Worm (Caenorhabditis elegans) whole organism, mixed stage, embryonic: ENCODE data around the gene ifet-1.

Experiments used
- M03D4.4 ChIP-seq: sonication (generic microtip); optimal IDR thresholded peaks from 2 replicates; lab custom pipeline; 2017; ENCODE audit warnings: mild to moderate bottlenecking, missing genetic modification characterization, missing compliant biosample characterization
- bed-3 ChIP-seq: fragments of 200-800 bp; sonication (Bioruptor generic); optimal IDR thresholded peaks from 3 replicates; lab custom pipeline; 2018; ENCODE audit warnings: mild to moderate bottlenecking, missing genetic modification characterization, moderate library complexity, missing compliant biosample characterization
- blmp-1 ChIP-seq: fragments of 150-350 bp; optimal IDR thresholded peaks from 2 replicates; lab custom pipeline; 2014; ENCODE audit warnings: missing biosample characterization, missing genetic modification characterization
- ceh-39 ChIP-seq: fragments of 150-350 bp; optimal IDR thresholded peaks from 2 replicates; lab custom pipeline; 2014; ENCODE audit warnings: missing biosample characterization, missing genetic modification characterization
- ceh-43 ChIP-seq: fragments of 200-800 bp; sonication (Bioruptor generic); optimal IDR thresholded peaks from 2 replicates; lab custom pipeline; 2018; ENCODE audit warnings: mild to moderate bottlenecking, missing genetic modification characterization, moderate library complexity, missing compliant biosample characterization
- ces-1 ChIP-seq: fragments of 150-350 bp; optimal IDR thresholded peaks from 2 replicates; lab custom pipeline; 2014; ENCODE audit warnings: missing biosample characterization, missing genetic modification reagents, missing genetic modification characterization
- cnd-1 ChIP-seq: fragments of 200-800 bp; sonication (Bioruptor generic); optimal IDR thresholded peaks from 2 replicates; lab custom pipeline; 2018; ENCODE audit warnings: mild to moderate bottlenecking, missing genetic modification characterization, missing compliant biosample characterization
- drap-1 ChIP-seq: fragments of 200-800 bp; sonication (Bioruptor generic); optimal IDR thresholded peaks from 3 replicates; lab custom pipeline; 2018; ENCODE audit warnings: mild to moderate bottlenecking, missing genetic modification characterization, missing compliant biosample characterization
- elt-1 ChIP-seq: sonication (generic microtip); optimal IDR thresholded peaks from 2 replicates; lab custom pipeline; 2017; ENCODE audit warnings: missing genetic modification characterization, mild to moderate bottlenecking, missing compliant biosample characterization, antibody characterized with exemption, moderate library complexity, borderline replicate concordance; ENCODE audit not compliant: insufficient read depth
- elt-3 ChIP-seq: fragments of 150-350 bp; optimal IDR thresholded peaks from 2 replicates; lab custom pipeline; 2014; ENCODE audit warnings: missing biosample characterization, missing genetic modification characterization
- ham-2 ChIP-seq: fragments of 200-800 bp; sonication (Bioruptor generic); optimal IDR thresholded peaks from 2 replicates; lab custom pipeline; 2018; ENCODE audit warnings: mild to moderate bottlenecking, missing genetic modification characterization, missing compliant biosample characterization
- hlh-1 ChIP-seq: fragments of 150-350 bp; optimal IDR thresholded peaks from 2 replicates; lab custom pipeline; 2014; ENCODE audit warnings: missing biosample characterization, missing genetic modification reagents, missing genetic modification characterization
- lin-13 ChIP-seq: fragments of 150-350 bp; optimal IDR thresholded peaks from 2 replicates; lab custom pipeline; 2014; ENCODE audit warnings: missing biosample characterization, missing genetic modification characterization
- lin-32 ChIP-seq: fragments of 200-800 bp; sonication (Bioruptor generic); optimal IDR thresholded peaks from 2 replicates; lab custom pipeline; 2018; ENCODE audit warnings: mild to moderate bottlenecking, missing genetic modification characterization, missing compliant biosample characterization
- lsy-2 ChIP-seq: fragments of 150-350 bp; optimal IDR thresholded peaks from 2 replicates; lab custom pipeline; 2014; ENCODE audit warnings: missing biosample characterization, missing genetic modification characterization
- mab-5 ChIP-seq: fragments of 150-350 bp; optimal IDR thresholded peaks from 2 replicates; lab custom pipeline; 2014; ENCODE audit warnings: missing biosample characterization, missing genetic modification characterization
- mep-1 ChIP-seq: fragments of 150-350 bp; optimal IDR thresholded peaks from 2 replicates; lab custom pipeline; 2017; ENCODE audit warnings: missing biosample characterization, missing genetic modification reagents, missing genetic modification characterization, inconsistent platforms
- mls-2 ChIP-seq: sonication (generic microtip); optimal IDR thresholded peaks from 2 replicates; lab custom pipeline; 2016; ENCODE audit warnings: mild to moderate bottlenecking, missing genetic modification characterization, moderate library complexity, missing compliant biosample characterization
- nhr-2 ChIP-seq: fragments of 150-350 bp; optimal IDR thresholded peaks from 2 replicates; lab custom pipeline; 2014; ENCODE audit warnings: missing biosample characterization, missing genetic modification characterization
- nhr-237 ChIP-seq: fragments of 150-350 bp; optimal IDR thresholded peaks from 2 replicates; lab custom pipeline; 2014; ENCODE audit warnings: missing biosample characterization, missing genetic modification characterization
- nhr-28 ChIP-seq: fragments of 150-350 bp; optimal IDR thresholded peaks from 2 replicates; lab custom pipeline; 2014; ENCODE audit warnings: missing biosample characterization, missing genetic modification characterization
- nhr-76 ChIP-seq: sonication (generic microtip); optimal IDR thresholded peaks from 2 replicates; lab custom pipeline; 2017; ENCODE audit warnings: missing biosample characterization, missing genetic modification characterization
- pha-4 ChIP-seq: fragments of 150-350 bp; optimal IDR thresholded peaks from 2 replicates; lab custom pipeline; 2018; ENCODE audit warnings: missing biosample characterization, missing genetic modification reagents, missing genetic modification characterization
- snpc-4 ChIP-seq: fragments of 150-350 bp; optimal IDR thresholded peaks from 2 replicates; lab custom pipeline; 2014; ENCODE audit warnings: missing biosample characterization, missing genetic modification characterization
- tbx-8 ChIP-seq: fragments of 200-800 bp; sonication (Bioruptor generic); optimal IDR thresholded peaks from 2 replicates; lab custom pipeline; 2018; ENCODE audit warnings: mild to moderate bottlenecking, missing genetic modification characterization, moderate library complexity, missing compliant biosample characterization
- unc-120 ChIP-seq: sonication (generic microtip); optimal IDR thresholded peaks from 2 replicates; lab custom pipeline; 2017; ENCODE audit warnings: missing genetic modification characterization, missing compliant biosample characterization; ENCODE audit not compliant: poor library complexity, severe bottlenecking
- unc-39 ChIP-seq: fragments of 150-350 bp; optimal IDR thresholded peaks from 2 replicates; lab custom pipeline; 2014; ENCODE audit warnings: missing biosample characterization, missing genetic modification characterization
- zip-8 ChIP-seq: fragments of 150-350 bp; optimal IDR thresholded peaks from 2 replicates; lab custom pipeline; 2014; ENCODE audit warnings: missing biosample characterization, missing genetic modification characterization
- ztf-11 ChIP-seq: fragments of 150-350 bp; optimal IDR thresholded peaks from 2 replicates; lab custom pipeline; 2014; ENCODE audit warnings: missing biosample characterization, missing genetic modification characterization

ifet-1 gene

ce11 chrIII:4468812-4469211, 6.1 kb downstream of the ifet-1 start, which contains the start of gene mstr-2:
Gene mstr-2 (plus strand): TSS chrIII:4469112.
- TF ChIP-seq nhr-2 (tag; lab: Kevin White, UChicago) (peak; percentile 25), ham-2 (GFP tag; lab: Kevin White, UChicago) (no peak)

DNA sequence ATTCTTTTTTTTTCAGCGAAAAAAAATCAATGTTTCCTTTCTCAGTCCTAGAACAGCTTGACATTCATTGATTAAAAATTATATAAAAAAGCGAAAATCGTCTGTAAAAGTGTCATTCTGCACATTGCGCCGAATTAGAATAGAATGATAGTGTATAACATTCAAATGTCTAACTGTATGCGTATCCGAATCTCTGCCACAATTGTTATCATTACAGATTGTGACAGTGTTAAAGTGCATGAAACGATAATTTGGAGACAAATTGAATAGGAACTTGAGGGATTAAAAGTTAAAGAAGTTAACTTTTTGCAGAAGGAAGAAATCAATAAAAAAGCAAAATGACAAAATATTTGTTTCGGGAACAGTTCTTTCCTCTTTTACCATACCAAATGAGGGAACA, 6.6 kb downstream of the ifet-1 start:
- TF ChIP-seq elt-3 (tag; lab: Kevin White, UChicago), result no peak
- no peak for TF ChIP-seq mab-5 (tag; lab: Kevin White, UChicago)

ce11 chrIII:4467277-4467676, 7.7 kb downstream of the ifet-1 start, which contains the start of gene ndg-4:
Gene ndg-4 (minus strand): TSS chrIII:4467377.
- no peak for TF ChIP-seq elt-3 (tag; lab: Kevin White, UChicago)
- TF ChIP-seq ceh-43 (GFP tag; lab: Kevin White, UChicago), result no peak
- TF ChIP-seq pha-4, result no peak
- no peak for TF ChIP-seq unc-120 (tag; lab: Kevin White, UChicago)
- TF ChIP-seq elt-1 (tag; lab: Kevin White, UChicago), result no peak
- no peak for TF ChIP-seq cnd-1 (tag; lab: Kevin White, UChicago)
- TF ChIP-seq M03D4.4 (tag; lab: Kevin White, UChicago), result no peak
- no peak for TF ChIP-seq nhr-237 (tag; lab: Kevin White, UChicago)
- no peak for TF ChIP-seq bed-3 (GFP tag; lab: Kevin White, UChicago)
- no peak for TF ChIP-seq nhr-76
- no peak for TF ChIP-seq nhr-28 (tag; lab: Kevin White, UChicago)
- TF ChIP-seq blmp-1 (tag; lab: Kevin White, UChicago), result no peak
- no peak for TF ChIP-seq lsy-2 (tag; lab: Kevin White, UChicago)
- TF ChIP-seq zip-8 (tag; lab: Kevin White, UChicago), result no peak
- no peak for TF ChIP-seq mls-2 (tag; lab: Kevin White, UChicago)
- TF ChIP-seq, all 35 proteins: peak for 0

- TF ChIP-seq tbx-8 (no peak), ceh-43 (GFP tag; lab: Kevin White, UChicago) (peak; percentile 87), mls-2 (tag; lab: Kevin White, UChicago) (peak; percentile 32), nhr-76 (no peak), drap-1 (GFP tag; lab: Kevin White, UChicago) (no peak), nhr-2 (tag; lab: Kevin White, UChicago) (peak; percentile 93), unc-120 (tag; lab: Kevin White, UChicago) (no peak), bed-3 (GFP tag; lab: Kevin White, UChicago) (no peak), snpc-4 (tag; lab: Kevin White, UChicago) (no peak), lin-32 (GFP tag; lab: Kevin White, UChicago) (peak; percentile 91)
- TF ChIP-seq, all 35 proteins: peak for 4
Observed at ce11 chrIII:4461337-4461736, 13.6 kb downstream of the ifet-1 start.

- TF ChIP-seq unc-39 (tag; lab: Kevin White, UChicago) (no peak), nhr-237 (tag; lab: Kevin White, UChicago) (no peak), pha-4 (no peak), ham-2 (GFP tag; lab: Kevin White, UChicago) (no peak), ztf-11 (no peak), snpc-4 (tag; lab: Kevin White, UChicago) (no peak), lin-13 (tag; lab: Kevin White, UChicago) (no peak), hlh-1 (tag; lab: Kevin White, UChicago) (no peak), ces-1 (GFP tag; lab: Kevin White, UChicago) (no peak), mab-5 (tag; lab: Kevin White, UChicago) (no peak), mep-1 (no peak), ceh-39 (tag; lab: Kevin White, UChicago) (no peak), lsy-2 (tag; lab: Kevin White, UChicago) (no peak), blmp-1 (tag; lab: Kevin White, UChicago) (no peak)
- TF ChIP-seq, all 35 proteins: peak for 0
Observed at ce11 chrIII:4460242-4460641, 14.7 kb downstream of the ifet-1 start.

DNA sequence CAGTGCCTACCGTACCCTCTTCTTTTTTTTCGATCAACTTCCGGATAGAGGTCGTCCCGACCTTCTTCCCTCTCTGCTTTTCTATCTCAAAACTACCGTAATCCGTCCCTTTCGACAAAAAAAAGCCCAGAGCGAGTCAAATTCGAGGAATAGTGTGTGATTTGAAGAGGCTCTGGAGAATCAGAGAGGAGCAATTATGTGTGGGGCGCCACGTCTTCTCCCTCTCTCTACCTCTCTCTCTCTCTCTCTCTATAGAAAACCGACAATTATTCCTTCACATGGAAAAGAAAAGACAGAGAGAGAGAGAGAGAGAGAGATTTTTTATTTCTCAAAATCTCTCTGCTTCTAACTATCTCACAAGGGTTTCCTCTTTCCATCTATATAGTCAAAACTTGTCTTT, 18.4 kb downstream of the ifet-1 start:
- TF ChIP-seq ceh-43 (GFP tag; lab: Kevin White, UChicago) (peak; percentile 96), snpc-4 (tag; lab: Kevin White, UChicago) (no peak), lsy-2 (tag; lab: Kevin White, UChicago) (peak; percentile 51)
